Worm (Caenorhabditis elegans) whole organism, L1 larva: ENCODE results near the gene cft-1.

ENCODE experiments used
- C04F5.9 ChIP-seq: sonication (generic microtip); optimal IDR thresholded peaks from 2 replicates; lab custom pipeline; 2016; ENCODE audit warnings: missing genetic modification characterization, missing compliant biosample characterization
- C16A3.4 ChIP-seq: fragments of 150-350 bp; optimal IDR thresholded peaks from 2 replicates; lab custom pipeline; 2014; ENCODE audit warnings: missing biosample characterization, missing genetic modification characterization
- C34B4.2 ChIP-seq: sonication (generic microtip); optimal IDR thresholded peaks from 2 replicates; lab custom pipeline; 2017; ENCODE audit warnings: mild to moderate bottlenecking, missing genetic modification characterization, missing compliant biosample characterization
- Y116A8C.19 ChIP-seq: sonication (generic microtip); optimal IDR thresholded peaks from 2 replicates; lab custom pipeline; 2016; ENCODE audit warnings: missing compliant biosample characterization, missing genetic modification characterization, borderline replicate concordance
- aha-1 ChIP-seq: fragments of 150-350 bp; optimal IDR thresholded peaks from 2 replicates; lab custom pipeline; 2014; ENCODE audit warnings: missing biosample characterization, missing genetic modification characterization
- alr-1 ChIP-seq: fragments of 200-800 bp; sonication (Bioruptor generic); optimal IDR thresholded peaks from 2 replicates; lab custom pipeline; 2018; ENCODE audit warnings: borderline replicate concordance, mild to moderate bottlenecking, missing genetic modification characterization, missing compliant biosample characterization
- ama-1 ChIP-seq: fragments of 150-350 bp; optimal IDR thresholded peaks from 2 replicates; lab custom pipeline; 2014
- blmp-1 ChIP-seq: fragments of 150-350 bp; optimal IDR thresholded peaks from 2 replicates; lab custom pipeline; 2014; ENCODE audit warnings: missing biosample characterization, missing genetic modification characterization
- ceh-63 ChIP-seq: fragments of 200-800 bp; sonication (Bioruptor generic); optimal IDR thresholded peaks from 2 replicates; lab custom pipeline; 2018; ENCODE audit warnings: mild to moderate bottlenecking, missing genetic modification characterization, missing compliant biosample characterization
- ceh-8 ChIP-seq: fragments of 200-800 bp; sonication (Bioruptor generic); optimal IDR thresholded peaks from 2 replicates; lab custom pipeline; 2018; ENCODE audit warnings: mild to moderate bottlenecking, missing genetic modification characterization, moderate library complexity, missing compliant biosample characterization
- ceh-82 ChIP-seq, 3 experiments: fragments of 150-350 bp in 1 of 3; sonication (generic microtip) in 2 of 3; optimal IDR thresholded peaks; 2 replicates each; lab custom pipeline; 2014 to 2017; ENCODE audit warnings: missing biosample characterization in 3 of 3, missing genetic modification characterization in 3 of 3
- ceh-88 ChIP-seq: fragments of 200-800 bp; sonication (Bioruptor generic); IDR thresholded peaks from 2 replicates; pipeline ENCODE4 v1.3.6; 2022; ENCODE audit warnings: missing genetic modification characterization, missing compliant biosample characterization
- dpl-1 ChIP-seq, 3 experiments: fragments of 150-350 bp in 2 of 3; sonication (generic microtip) in 1 of 3; optimal IDR thresholded peaks; 2 replicates each; lab custom pipeline; 2014 to 2017; ENCODE audit warnings: missing biosample characterization in 3 of 3, missing genetic modification characterization in 3 of 3, missing genetic modification reagents in 3 of 3
- dsc-1 ChIP-seq: sonication (generic microtip); optimal IDR thresholded peaks from 2 replicates; lab custom pipeline; 2016; ENCODE audit warnings: mild to moderate bottlenecking, missing genetic modification characterization, missing compliant biosample characterization
- efl-1 ChIP-seq, 4 experiments: fragments of 150-350 bp; optimal IDR thresholded peaks in 3 of 4; peaks in 1 of 4; 1 replicate in 1 of 4; 2 replicates in 3 of 4; lab custom pipeline; 2014; ENCODE audit warnings: missing biosample characterization in 2 of 4, missing genetic modification characterization in 2 of 4, missing genetic modification reagents in 2 of 4
- egl-13 ChIP-seq: sonication (generic microtip); optimal IDR thresholded peaks from 2 replicates; lab custom pipeline; 2016; ENCODE audit warnings: missing genotype, missing genetic modification reagents, missing genetic modification characterization, missing compliant biosample characterization
- egl-27 ChIP-seq, 2 experiments: fragments of 150-350 bp in 1 of 2; sonication (generic microtip); optimal IDR thresholded peaks; 3 replicates each; lab custom pipeline; 2017 to 2018; ENCODE audit warnings: missing biosample characterization in 2 of 2, missing genetic modification characterization in 2 of 2, missing genetic modification reagents in 2 of 2
- elt-2 ChIP-seq: sonication (generic microtip); optimal IDR thresholded peaks from 2 replicates; lab custom pipeline; 2016; ENCODE audit warnings: missing genetic modification characterization, mild to moderate bottlenecking, inconsistent platforms, missing compliant biosample characterization, missing genetic modification reagents
- elt-3 ChIP-seq, 6 experiments: fragments of 150-350 bp in 1 of 6; sonication (generic microtip); optimal IDR thresholded peaks; 2 replicates each; lab custom pipeline; 2017 to 2018; ENCODE audit warnings: missing biosample characterization in 6 of 6, missing genetic modification characterization in 6 of 6, inconsistent platforms in 1 of 6
- ets-5 ChIP-seq: fragments of 200-800 bp; sonication (Bioruptor generic); IDR thresholded peaks from 2 replicates; pipeline ENCODE4 v1.3.6; 2022; ENCODE audit warnings: missing genetic modification characterization, missing compliant biosample characterization
- fkh-10 ChIP-seq: sonication (generic microtip); optimal IDR thresholded peaks from 2 replicates; lab custom pipeline; 2017; ENCODE audit warnings: missing biosample characterization, missing genetic modification reagents, missing genetic modification characterization
- fkh-4 ChIP-seq: sonication (generic microtip); optimal IDR thresholded peaks from 2 replicates; lab custom pipeline; 2016; ENCODE audit warnings: missing compliant biosample characterization, missing genetic modification characterization, borderline replicate concordance
- fkh-8 ChIP-seq: sonication (generic microtip); optimal IDR thresholded peaks from 2 replicates; lab custom pipeline; 2016; ENCODE audit warnings: mild to moderate bottlenecking, missing genetic modification characterization, missing compliant biosample characterization
- fos-1 ChIP-seq: fragments of 150-350 bp; optimal IDR thresholded peaks from 2 replicates; lab custom pipeline; 2014; ENCODE audit warnings: missing biosample characterization, missing genetic modification characterization
- hlh-17 ChIP-seq: fragments of 200-800 bp; sonication (Bioruptor generic); optimal IDR thresholded peaks from 2 replicates; lab custom pipeline; 2018; ENCODE audit warnings: missing genetic modification characterization, mild to moderate bottlenecking, missing compliant biosample characterization, moderate library complexity, borderline replicate concordance
- hpl-2 ChIP-seq: fragments of 150-350 bp; optimal IDR thresholded peaks from 2 replicates; lab custom pipeline; 2014; ENCODE audit warnings: missing biosample characterization, missing genetic modification reagents, missing genetic modification characterization
- lin-13 ChIP-seq: fragments of 150-350 bp; optimal IDR thresholded peaks from 2 replicates; lab custom pipeline; 2014; ENCODE audit warnings: missing biosample characterization, missing genetic modification reagents, missing genetic modification characterization
- lin-14 ChIP-seq: fragments of 200-800 bp; sonication (Bioruptor generic); optimal IDR thresholded peaks from 2 replicates; lab custom pipeline; 2018; ENCODE audit warnings: mild to moderate bottlenecking, missing genetic modification characterization, moderate library complexity, missing compliant biosample characterization
- lin-15B ChIP-seq: fragments of 150-350 bp; sonication (generic microtip); optimal IDR thresholded peaks from 3 replicates; lab custom pipeline; 2014; ENCODE audit warnings: missing biosample characterization, missing genetic modification characterization
- lin-39 ChIP-seq: fragments of 150-350 bp; optimal IDR thresholded peaks from 2 replicates; lab custom pipeline; 2014; ENCODE audit warnings: missing biosample characterization, missing genetic modification reagents, missing genetic modification characterization
- lsy-2 ChIP-seq, 2 experiments: fragments of 150-350 bp; optimal IDR thresholded peaks; 2 replicates each; lab custom pipeline; 2014; ENCODE audit warnings: missing biosample characterization in 2 of 2, missing genetic modification characterization in 2 of 2
- mab-9 ChIP-seq: fragments of 200-800 bp; sonication (Bioruptor generic); IDR thresholded peaks from 2 replicates; pipeline ENCODE4 v1.3.6; 2022; ENCODE audit warnings: missing genetic modification reagents, missing genetic modification characterization, missing compliant biosample characterization
- mdl-1 ChIP-seq, 2 experiments: fragments of 150-350 bp; optimal IDR thresholded peaks; 2 replicates each; lab custom pipeline; 2014 to 2017; ENCODE audit warnings: missing biosample characterization in 2 of 2, missing genetic modification characterization in 2 of 2, inconsistent platforms in 1 of 2
- mef-2 ChIP-seq: fragments of 150-350 bp; optimal IDR thresholded peaks from 2 replicates; lab custom pipeline; 2014; ENCODE audit warnings: missing biosample characterization, missing genetic modification characterization
- mep-1 ChIP-seq: fragments of 150-350 bp; optimal IDR thresholded peaks from 2 replicates; lab custom pipeline; 2014; ENCODE audit warnings: missing biosample characterization, missing genetic modification characterization
- nhr-11 ChIP-seq: fragments of 150-350 bp; optimal IDR thresholded peaks from 2 replicates; lab custom pipeline; 2014; ENCODE audit warnings: missing biosample characterization, missing genetic modification characterization
- nhr-20 ChIP-seq: sonication (generic microtip); optimal IDR thresholded peaks from 2 replicates; lab custom pipeline; 2016; ENCODE audit warnings: mild to moderate bottlenecking, missing genetic modification characterization, missing compliant biosample characterization
- nhr-47 ChIP-seq: sonication (generic microtip); optimal IDR thresholded peaks from 2 replicates; lab custom pipeline; 2016; ENCODE audit warnings: mild to moderate bottlenecking, missing genetic modification characterization, moderate library complexity, missing compliant biosample characterization
- nhr-77 ChIP-seq: fragments of 150-350 bp; optimal IDR thresholded peaks from 2 replicates; lab custom pipeline; 2014; ENCODE audit warnings: missing biosample characterization, missing genetic modification characterization
- nhr-90 ChIP-seq: sonication (generic microtip); optimal IDR thresholded peaks from 2 replicates; lab custom pipeline; 2016; ENCODE audit warnings: mild to moderate bottlenecking, missing genetic modification characterization, missing compliant biosample characterization; ENCODE audit not compliant: poor library complexity
- pag-3 ChIP-seq: sonication (generic microtip); optimal IDR thresholded peaks from 2 replicates; lab custom pipeline; 2017; ENCODE audit warnings: missing genetic modification characterization, mild to moderate bottlenecking, missing compliant biosample characterization, antibody characterized with exemption, borderline replicate concordance; ENCODE audit not compliant: insufficient read depth
- pqm-1 ChIP-seq: sonication (generic microtip); optimal IDR thresholded peaks from 3 replicates; lab custom pipeline; 2017; ENCODE audit warnings: missing biosample characterization, missing genetic modification characterization
- skn-1 ChIP-seq: fragments of 150-350 bp; optimal IDR thresholded peaks from 2 replicates; lab custom pipeline; 2014; ENCODE audit warnings: missing biosample characterization, missing genetic modification characterization
- snu-23 ChIP-seq: sonication (generic microtip); optimal IDR thresholded peaks from 2 replicates; lab custom pipeline; 2016; ENCODE audit warnings: missing genetic modification characterization, missing compliant biosample characterization
- sox-4 ChIP-seq: sonication (generic microtip); optimal IDR thresholded peaks from 2 replicates; lab custom pipeline; 2016; ENCODE audit warnings: missing genetic modification characterization, missing compliant biosample characterization
- sptf-1 ChIP-seq: fragments of 150-350 bp; optimal IDR thresholded peaks from 2 replicates; lab custom pipeline; 2014; ENCODE audit warnings: missing biosample characterization, missing genetic modification characterization
- sup-37 ChIP-seq: fragments of 200-800 bp; sonication (Bioruptor generic); optimal IDR thresholded peaks from 2 replicates; lab custom pipeline; 2018; ENCODE audit warnings: mild to moderate bottlenecking, missing genetic modification characterization, missing compliant biosample characterization
- swsn-7 ChIP-seq: sonication (generic microtip); optimal IDR thresholded peaks from 2 replicates; lab custom pipeline; 2016; ENCODE audit warnings: missing genetic modification characterization, missing compliant biosample characterization
- unc-130 ChIP-seq: fragments of 150-350 bp; optimal IDR thresholded peaks from 2 replicates; lab custom pipeline; 2017; ENCODE audit warnings: missing biosample characterization, missing genetic modification characterization, inconsistent platforms
- unc-98 ChIP-seq: fragments of 200-800 bp; sonication (Bioruptor generic); IDR thresholded peaks from 2 replicates; pipeline ENCODE4 v1.3.6; 2022; ENCODE audit warnings: missing genetic modification characterization, missing compliant biosample characterization
- zag-1 ChIP-seq: fragments of 150-350 bp; optimal IDR thresholded peaks from 2 replicates; lab custom pipeline; 2014; ENCODE audit warnings: missing biosample characterization, missing genetic modification characterization
- ztf-11 ChIP-seq, 2 experiments: sonication (generic microtip); optimal IDR thresholded peaks; 2 replicates each; lab custom pipeline; 2016 to 2017; ENCODE audit warnings: missing genetic modification characterization in 2 of 2, missing biosample characterization in 1 of 2, missing compliant biosample characterization in 1 of 2

cft-1 gene

ce11 chrV:5576008-5576407 is 37.4 kb downstream of the cft-1 start:
- peak; percentile 87 for TF ChIP-seq elt-2 (tag; lab: Kevin White, UChicago)
- peak; percentile 53 for TF ChIP-seq nhr-77 (tag; lab: Kevin White, UChicago)
- TF ChIP-seq C04F5.9: no peak
- no peak for TF ChIP-seq lin-13 (GFP tag; lab: Kevin White, UChicago)
- no peak for TF ChIP-seq lin-15B (tag; lab: Kevin White, UChicago)
- no peak for TF ChIP-seq mab-9
- no peak for TF ChIP-seq sup-37 (GFP tag; lab: Kevin White, UChicago)
- peak; percentile 82 for TF ChIP-seq skn-1
- peak; percentile 55 for TF ChIP-seq nhr-90 (tag; lab: Kevin White, UChicago)
- peak; percentile 7 for TF ChIP-seq swsn-7 (tag; lab: Kevin White, UChicago)
- peak in 1 of 3 experiments; percentile 35 for TF ChIP-seq dpl-1 (GFP tag; optimal IDR thresholded peaks at IDR 0.05; lab: Kevin White, UChicago)
- TF ChIP-seq mdl-1 (tag; optimal IDR thresholded peaks at IDR 0.05; lab: Kevin White, UChicago): peak in 1 of 2 experiments; percentile 30
- TF ChIP-seq egl-27 (tag; optimal IDR thresholded peaks at IDR 0.05; lab: Kevin White, UChicago): no peak
- no peak for TF ChIP-seq fkh-10
- TF ChIP-seq hpl-2 (GFP tag; lab: Kevin White, UChicago): peak; percentile 54
- no peak for TF ChIP-seq alr-1 (tag; lab: Kevin White, UChicago)
- no peak for TF ChIP-seq fos-1 (tag; lab: Kevin White, UChicago)
- no peak for TF ChIP-seq mep-1 (tag; lab: Kevin White, UChicago)
- no peak for TF ChIP-seq sox-4
- no peak for TF ChIP-seq unc-130 (tag; lab: Kevin White, UChicago)
- TF ChIP-seq ama-1: no peak
- peak; percentile 63 for TF ChIP-seq pqm-1 (tag; lab: Kevin White, UChicago)
- TF ChIP-seq hlh-17 (GFP tag; lab: Kevin White, UChicago): no peak
- no peak for TF ChIP-seq elt-3 (tag; optimal IDR thresholded peaks at IDR 0.05; lab: Kevin White, UChicago)
- TF ChIP-seq lin-39: no peak
- TF ChIP-seq egl-13: no peak
- TF ChIP-seq pag-3 (tag; lab: Kevin White, UChicago): no peak
- no peak for TF ChIP-seq sptf-1 (tag; lab: Kevin White, UChicago)
- peak; percentile 20 to 26 for TF ChIP-seq efl-1 (optimal IDR thresholded peaks at IDR 0.05; lab: Kevin White, UChicago)
- TF ChIP-seq efl-1 (GFP tag; optimal IDR thresholded peaks at IDR 0.05 in 1 of 2; lab: Kevin White, UChicago): peak in 1 of 2 experiments; percentile 50
- TF ChIP-seq ets-5 (GFP tag; lab: Robert Waterston, UW): no peak
- no peak for TF ChIP-seq zag-1
- TF ChIP-seq ztf-11 (tag; optimal IDR thresholded peaks at IDR 0.05; lab: Kevin White, UChicago): no peak
- TF ChIP-seq aha-1: no peak
- TF ChIP-seq unc-98 (GFP tag; lab: Robert Waterston, UW): no peak
- no peak for TF ChIP-seq snu-23 (GFP tag; lab: Kevin White, UChicago)
- TF ChIP-seq mef-2 (tag; lab: Kevin White, UChicago): no peak
- no peak for TF ChIP-seq fkh-8 (tag; lab: Kevin White, UChicago)
- TF ChIP-seq C16A3.4 (tag; lab: Kevin White, UChicago): no peak
- no peak for TF ChIP-seq blmp-1 (tag; lab: Kevin White, UChicago)
- TF ChIP-seq nhr-11 (tag; lab: Kevin White, UChicago): no peak
- TF ChIP-seq ceh-82 (tag; optimal IDR thresholded peaks at IDR 0.05; lab: Kevin White, UChicago): peak in 1 of 3 experiments; percentile 39
- TF ChIP-seq dsc-1: no peak
- no peak for TF ChIP-seq fkh-4 (tag; lab: Kevin White, UChicago)
- TF ChIP-seq ceh-8 (GFP tag; lab: Kevin White, UChicago): no peak
- no peak for TF ChIP-seq ceh-88 (GFP tag; lab: Robert Waterston, UW)
- no peak for TF ChIP-seq C34B4.2 (tag; lab: Kevin White, UChicago)
- TF ChIP-seq Y116A8C.19 (tag; lab: Kevin White, UChicago): no peak
- no peak for TF ChIP-seq ceh-63 (GFP tag; lab: Kevin White, UChicago)
- TF ChIP-seq lin-14: peak; percentile 12
- peak in 1 of 2 experiments; percentile 36 for TF ChIP-seq lsy-2 (tag; optimal IDR thresholded peaks at IDR 0.05; lab: Kevin White, UChicago)
- peak; percentile 53 for TF ChIP-seq nhr-20
- TF ChIP-seq nhr-47 (tag; lab: Kevin White, UChicago): peak; percentile 50
